Worm (Caenorhabditis elegans) whole organism, L4/young adult: ENCODE data around the gene ule-4.

ENCODE experiments used
- W03F9.2 ChIP-seq: fragments of 150-350 bp; optimal IDR thresholded peaks from 2 replicates; lab custom pipeline; 2014; ENCODE audit warnings: missing biosample characterization, missing genetic modification characterization
- dao-5 ChIP-seq: sonication (generic microtip); optimal IDR thresholded peaks from 2 replicates; lab custom pipeline; 2016; ENCODE audit warnings: missing genotype, missing genetic modification characterization, moderate library complexity, missing compliant biosample characterization
- him-1 ChIP-seq: sonication (generic microtip); optimal IDR thresholded peaks from 2 replicates; lab custom pipeline; 2016; ENCODE audit warnings: missing genotype, missing genetic modification reagents, missing genetic modification characterization, missing compliant biosample characterization

DNA sequence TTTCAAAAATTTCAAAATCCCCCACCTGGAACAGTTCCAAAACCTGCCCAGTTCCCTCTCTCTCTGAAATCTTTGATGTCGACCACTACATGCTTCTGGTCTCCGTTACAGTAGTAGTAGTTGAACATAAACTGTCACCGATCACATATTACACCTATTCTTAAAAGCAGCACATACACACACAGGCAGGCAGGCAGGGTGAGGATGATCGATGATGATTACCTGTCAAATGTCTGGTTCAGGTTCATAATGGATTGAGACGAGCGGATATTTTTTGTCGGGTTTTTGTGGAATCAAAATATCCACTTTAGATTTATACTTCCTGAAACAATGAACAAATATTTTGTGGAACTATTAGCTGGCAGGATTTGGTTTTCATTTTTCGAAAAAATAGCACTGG, 46.5 kb upstream of the ule-4 start:
- TF ChIP-seq him-1 (tag; lab: Kevin White, UChicago), result no peak
- TF ChIP-seq W03F9.2 (tag; lab: Kevin White, UChicago), result no peak
- no peak for TF ChIP-seq dao-5 (tag; lab: Kevin White, UChicago)
